Worm (Caenorhabditis elegans) whole organism, late embryonic: ENCODE data around the gene sos-1.

Source experiments
- C08G9.2 ChIP-seq: sonication (generic microtip); optimal IDR thresholded peaks from 2 replicates; lab custom pipeline; 2016; ENCODE audit warnings: mild to moderate bottlenecking, missing genetic modification characterization, moderate library complexity, missing compliant biosample characterization
- C38D4.7 ChIP-seq: fragments of 200-800 bp; sonication (Bioruptor generic); optimal IDR thresholded peaks from 2 replicates; lab custom pipeline; 2018; ENCODE audit warnings: mild to moderate bottlenecking, missing genetic modification characterization, moderate library complexity, missing compliant biosample characterization
- F13H6.1 ChIP-seq: sonication (generic microtip); optimal IDR thresholded peaks from 2 replicates; lab custom pipeline; 2016; ENCODE audit warnings: missing genetic modification characterization, missing compliant biosample characterization
- K02D7.2 ChIP-seq: sonication (generic microtip); optimal IDR thresholded peaks from 2 replicates; lab custom pipeline; 2017; ENCODE audit warnings: mild to moderate bottlenecking, missing genetic modification characterization, missing compliant biosample characterization
- T23F11.4 ChIP-seq: fragments of 200-800 bp; sonication (Bioruptor generic); optimal IDR thresholded peaks from 2 replicates; lab custom pipeline; 2018; ENCODE audit warnings: mild to moderate bottlenecking, missing genetic modification characterization, missing compliant biosample characterization
- Y22D7AL.16 ChIP-seq: sonication (generic microtip); optimal IDR thresholded peaks from 2 replicates; lab custom pipeline; 2016; ENCODE audit warnings: missing genetic modification characterization, missing compliant biosample characterization
- ama-1 ChIP-seq: fragments of 150-350 bp; optimal IDR thresholded peaks from 2 replicates; lab custom pipeline; 2014
- ceh-14 ChIP-seq: sonication (generic microtip); optimal IDR thresholded peaks from 2 replicates; lab custom pipeline; 2016; ENCODE audit warnings: missing genotype, missing genetic modification characterization, missing compliant biosample characterization
- ceh-18 ChIP-seq: sonication (generic microtip); optimal IDR thresholded peaks from 2 replicates; lab custom pipeline; 2016; ENCODE audit warnings: missing genetic modification characterization, missing compliant biosample characterization
- ceh-2 ChIP-seq: sonication (generic microtip); optimal IDR thresholded peaks from 2 replicates; lab custom pipeline; 2016; ENCODE audit warnings: missing genotype, missing genetic modification characterization, missing compliant biosample characterization
- ceh-22 ChIP-seq: sonication (generic microtip); optimal IDR thresholded peaks from 2 replicates; lab custom pipeline; 2017; ENCODE audit warnings: missing biosample characterization, missing genetic modification characterization
- ceh-30 ChIP-seq: fragments of 150-350 bp; optimal IDR thresholded peaks from 2 replicates; lab custom pipeline; 2014; ENCODE audit warnings: missing biosample characterization, missing genetic modification characterization
- ceh-31 ChIP-seq: sonication (generic microtip); optimal IDR thresholded peaks from 2 replicates; lab custom pipeline; 2016; ENCODE audit warnings: missing genetic modification characterization, missing compliant biosample characterization
- ceh-34 ChIP-seq: sonication (generic microtip); optimal IDR thresholded peaks from 2 replicates; lab custom pipeline; 2016; ENCODE audit warnings: mild to moderate bottlenecking, missing genetic modification characterization, missing compliant biosample characterization
- ceh-45 ChIP-seq: fragments of 200-800 bp; sonication (Bioruptor generic); IDR thresholded peaks from 2 replicates; pipeline ENCODE4 v1.3.6; 2022; ENCODE audit warnings: missing genetic modification reagents, missing genetic modification characterization, missing compliant biosample characterization
- ceh-6 ChIP-seq: fragments of 200-800 bp; sonication (Bioruptor generic); optimal IDR thresholded peaks from 2 replicates; lab custom pipeline; 2018; ENCODE audit warnings: mild to moderate bottlenecking, missing genetic modification characterization, missing compliant biosample characterization
- che-1 ChIP-seq: sonication (generic microtip); optimal IDR thresholded peaks from 2 replicates; lab custom pipeline; 2016; ENCODE audit warnings: mild to moderate bottlenecking, missing genetic modification characterization, missing compliant biosample characterization
- dmd-4 ChIP-seq: sonication (generic microtip); optimal IDR thresholded peaks from 2 replicates; lab custom pipeline; 2016; ENCODE audit warnings: borderline replicate concordance, missing genetic modification characterization, missing compliant biosample characterization
- elt-2 ChIP-seq: sonication (generic microtip); optimal IDR thresholded peaks from 2 replicates; lab custom pipeline; 2016; ENCODE audit warnings: missing genetic modification reagents, missing genetic modification characterization, missing compliant biosample characterization
- ets-4 ChIP-seq: sonication (generic microtip); optimal IDR thresholded peaks from 2 replicates; lab custom pipeline; 2016; ENCODE audit warnings: missing genetic modification characterization, missing compliant biosample characterization
- fkh-6 ChIP-seq: sonication (generic microtip); optimal IDR thresholded peaks from 2 replicates; lab custom pipeline; 2016; ENCODE audit warnings: missing genetic modification characterization, missing compliant biosample characterization
- gmeb-2 ChIP-seq: sonication (generic microtip); optimal IDR thresholded peaks from 2 replicates; lab custom pipeline; 2016; ENCODE audit warnings: missing genetic modification characterization, inconsistent platforms, missing compliant biosample characterization
- hlh-6 ChIP-seq: sonication (generic microtip); optimal IDR thresholded peaks from 2 replicates; lab custom pipeline; 2016; ENCODE audit warnings: missing genotype, missing genetic modification characterization, missing compliant biosample characterization
- hlh-8 ChIP-seq: sonication (generic microtip); optimal IDR thresholded peaks from 2 replicates; lab custom pipeline; 2016; ENCODE audit warnings: missing genotype, missing genetic modification characterization, missing compliant biosample characterization
- mec-3 ChIP-seq: sonication (generic microtip); optimal IDR thresholded peaks from 2 replicates; lab custom pipeline; 2016; ENCODE audit warnings: borderline replicate concordance, missing genetic modification characterization, missing compliant biosample characterization
- nfya-1 ChIP-seq: sonication (generic microtip); optimal IDR thresholded peaks from 2 replicates; lab custom pipeline; 2017; ENCODE audit warnings: missing genetic modification characterization, mild to moderate bottlenecking, missing compliant biosample characterization, antibody characterized with exemption, moderate library complexity
- nhr-11 ChIP-seq: fragments of 150-350 bp; optimal IDR thresholded peaks from 2 replicates; lab custom pipeline; 2014; ENCODE audit warnings: missing biosample characterization, missing genetic modification characterization
- npax-4 ChIP-seq: sonication (generic microtip); optimal IDR thresholded peaks from 2 replicates; lab custom pipeline; 2016; ENCODE audit warnings: missing genetic modification characterization, missing compliant biosample characterization
- pha-2 ChIP-seq: sonication (generic microtip); optimal IDR thresholded peaks from 2 replicates; lab custom pipeline; 2017; ENCODE audit warnings: mild to moderate bottlenecking, missing genetic modification characterization, missing compliant biosample characterization
- ref-2 ChIP-seq: sonication (generic microtip); optimal IDR thresholded peaks from 2 replicates; lab custom pipeline; 2016; ENCODE audit warnings: missing genetic modification characterization, missing compliant biosample characterization
- rnt-1 ChIP-seq: sonication (generic microtip); optimal IDR thresholded peaks from 2 replicates; lab custom pipeline; 2016; ENCODE audit warnings: missing genetic modification characterization, missing compliant biosample characterization
- sox-2 ChIP-seq: fragments of 200-800 bp; sonication (Bioruptor generic); IDR thresholded peaks from 2 replicates; pipeline ENCODE4 v1.3.6; 2022; ENCODE audit warnings: missing genetic modification reagents, missing genetic modification characterization, missing compliant biosample characterization
- syd-9 ChIP-seq: sonication (generic microtip); optimal IDR thresholded peaks from 2 replicates; lab custom pipeline; 2016; ENCODE audit warnings: mild to moderate bottlenecking, missing genetic modification characterization, moderate library complexity, missing compliant biosample characterization
- tbx-2 ChIP-seq: sonication (generic microtip); optimal IDR thresholded peaks from 2 replicates; lab custom pipeline; 2016; ENCODE audit warnings: missing genetic modification characterization, missing compliant biosample characterization
- tbx-7 ChIP-seq: sonication (generic microtip); optimal IDR thresholded peaks from 2 replicates; lab custom pipeline; 2016; ENCODE audit warnings: missing genotype, missing genetic modification characterization, missing compliant biosample characterization
- unc-3 ChIP-seq, 2 experiments: fragments of 200-800 bp in 1 of 2; sonication (Bioruptor generic) in 1 of 2; sonication (generic microtip) in 1 of 2; conservative IDR thresholded peaks in 1 of 2; optimal IDR thresholded peaks in 1 of 2; 2 replicates each; pipeline versions ENCODE4 v1.3.6 to Lab custom; 2016 to 2022; ENCODE audit warnings: missing compliant biosample characterization in 2 of 2, missing genetic modification characterization in 2 of 2, missing genetic modification reagents in 1 of 2
- unc-42 ChIP-seq: sonication (generic microtip); optimal IDR thresholded peaks from 2 replicates; lab custom pipeline; 2016; ENCODE audit warnings: missing genotype, missing genetic modification characterization, missing compliant biosample characterization
- unc-55 ChIP-seq: sonication (generic microtip); optimal IDR thresholded peaks from 2 replicates; lab custom pipeline; 2017; ENCODE audit warnings: missing biosample characterization, missing genetic modification reagents, missing genetic modification characterization
- zip-5 ChIP-seq: sonication (generic microtip); optimal IDR thresholded peaks from 2 replicates; lab custom pipeline; 2016; ENCODE audit warnings: missing genetic modification characterization, missing compliant biosample characterization

Gene sos-1

DNA sequence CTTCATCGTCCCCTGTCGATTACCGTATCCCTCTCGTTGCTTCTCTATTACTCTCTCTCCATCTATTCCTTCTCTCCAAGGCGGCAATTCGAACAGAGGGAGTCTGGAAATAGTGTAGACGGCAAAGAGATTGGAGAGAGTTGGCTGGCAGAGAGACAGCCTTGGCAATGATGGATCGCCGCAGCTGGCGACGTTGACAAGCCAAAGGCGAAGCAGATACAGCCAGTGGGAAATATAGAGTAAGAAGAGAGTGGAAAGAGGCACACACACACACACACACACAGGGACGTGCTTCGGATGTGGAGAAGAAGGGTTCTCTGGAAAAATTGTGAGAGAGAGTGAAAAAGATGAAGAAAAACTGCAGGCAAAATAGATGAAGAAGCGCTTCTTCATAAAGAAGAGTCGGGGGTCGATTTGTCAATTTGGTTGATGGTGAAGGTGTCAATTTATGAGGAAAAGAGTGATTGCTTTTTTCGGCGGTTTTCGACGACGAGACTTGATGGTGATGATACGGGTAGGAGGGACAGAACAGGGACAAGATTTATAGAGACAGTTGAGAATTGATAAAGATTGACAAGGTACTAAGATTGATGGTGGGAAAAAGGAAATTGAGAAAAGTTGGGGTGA lies 41.1 kb downstream of the sos-1 start:
- TF ChIP-seq pha-2 (tag; lab: Kevin White, UChicago) (no peak), fkh-6 (no peak), ceh-14 (peak; percentile 79), K02D7.2 (tag; lab: Kevin White, UChicago) (no peak), che-1 (no peak), rnt-1 (tag; lab: Kevin White, UChicago) (peak; percentile 82), elt-2 (tag; lab: Kevin White, UChicago) (no peak), unc-55 (GFP tag; lab: Kevin White, UChicago) (peak; percentile 100), ref-2 (tag; lab: Kevin White, UChicago) (peak; percentile 51), C38D4.7 (no peak), dmd-4 (tag; lab: Kevin White, UChicago) (peak; percentile 38), mec-3 (tag; lab: Kevin White, UChicago) (no peak), ceh-45 (GFP tag; lab: Robert Waterston, UW) (peak; percentile 51; the same call in 1 of the 2 replicates), ceh-31 (tag; lab: Kevin White, UChicago) (peak; percentile 70), hlh-6 (tag; lab: Kevin White, UChicago) (peak; percentile 54), tbx-7 (tag; lab: Kevin White, UChicago) (no peak), T23F11.4 (GFP tag; lab: Kevin White, UChicago) (peak; percentile 6), zip-5 (tag; lab: Kevin White, UChicago) (no peak), ceh-6 (GFP tag; lab: Kevin White, UChicago) (no peak), Y22D7AL.16 (tag; lab: Kevin White, UChicago) (no peak), unc-42 (tag; lab: Kevin White, UChicago) (peak; percentile 9), gmeb-2 (tag; lab: Kevin White, UChicago) (peak; percentile 22), npax-4 (tag; lab: Kevin White, UChicago) (no peak), syd-9 (tag; lab: Kevin White, UChicago) (peak; percentile 0), nfya-1 (tag; lab: Kevin White, UChicago) (peak; percentile 74), hlh-8 (tag; lab: Kevin White, UChicago) (peak; percentile 63), ceh-34 (tag; lab: Kevin White, UChicago) (peak; percentile 50), tbx-2 (peak; percentile 49), F13H6.1 (tag; lab: Kevin White, UChicago) (no peak), ceh-2 (tag; lab: Kevin White, UChicago) (peak; percentile 41), ceh-30 (tag; lab: Kevin White, UChicago) (no peak), ceh-22 (no peak), unc-3 (GFP tag; conservative IDR thresholded peaks at IDR 0.05; lab: Robert Waterston, UW) (no peak), unc-3 (tag; optimal IDR thresholded peaks at IDR 0.05; lab: Kevin White, UChicago) (peak; percentile 20), ceh-18 (tag; lab: Kevin White, UChicago) (peak; percentile 81), ama-1 (lab: Kevin White, UChicago) (peak; percentile 63)

DNA sequence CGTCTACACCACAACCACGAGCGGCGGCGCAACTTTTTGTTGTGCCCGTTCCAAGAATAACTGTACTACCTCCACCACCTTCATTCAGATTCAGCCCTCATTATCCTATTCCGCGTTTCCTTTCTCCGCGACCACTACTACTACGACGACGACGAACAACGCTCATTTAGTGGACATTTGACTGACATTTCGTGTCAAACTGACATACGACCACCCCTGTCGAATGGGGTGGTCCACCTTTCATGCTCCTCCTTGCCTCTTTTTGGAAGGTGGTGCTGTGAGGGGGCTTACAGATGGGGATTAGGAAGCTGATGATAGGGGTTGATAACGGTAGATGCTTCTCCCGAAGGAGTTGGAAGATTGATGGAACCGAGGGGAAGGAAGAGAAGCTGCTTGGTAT lies 42.0 kb downstream of the sos-1 start:
- TF ChIP-seq ets-4 (tag; lab: Kevin White, UChicago), result no peak
- TF ChIP-seq C08G9.2, result peak; percentile 17
- no peak for TF ChIP-seq nhr-11
- peak; percentile 95 for TF ChIP-seq unc-55 (GFP tag; lab: Kevin White, UChicago)

DNA sequence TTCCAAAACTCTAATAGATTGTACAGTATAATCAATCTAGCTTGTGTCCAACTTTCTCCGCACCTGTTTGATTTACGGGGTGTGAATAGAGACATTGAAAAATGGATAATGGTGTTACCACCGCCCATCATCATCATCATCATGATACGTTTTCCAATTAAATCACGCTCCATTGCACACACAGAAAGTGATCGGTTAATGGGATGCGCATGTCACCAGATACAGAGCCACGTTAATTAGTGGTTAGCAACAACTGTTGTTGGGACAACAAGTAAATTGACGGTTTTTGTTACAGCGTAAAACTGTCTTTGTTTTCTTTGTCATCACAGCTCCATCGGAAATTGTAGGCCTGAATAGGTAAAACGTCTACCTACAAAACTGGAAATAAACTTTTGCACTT lies 42.4 kb downstream of the sos-1 start:
- TF ChIP-seq Y22D7AL.16 (tag; lab: Kevin White, UChicago) (no peak), sox-2 (GFP tag; lab: Robert Waterston, UW) (no peak), hlh-6 (tag; lab: Kevin White, UChicago) (no peak), unc-55 (GFP tag; lab: Kevin White, UChicago) (peak; percentile 34)
